Worm (Caenorhabditis elegans): ENCODE data around the gene clec-199.
A peak's percentile ranks its signal among the peaks of the same experiment; 100 is the strongest.

Gene clec-199

ce11 chrIV:17383046-17383445 lies 31.4 kb downstream of the clec-199 start, which contains the start of gene C30H6.12:
C30H6.12 (plus strand) TSS chrIV:17383346.
- no peak for TF ChIP-seq attf-4 (tag; optimal IDR thresholded peaks at IDR 0.05)
- TF ChIP-seq unc-62 (GFP tag; optimal IDR thresholded peaks at IDR 0.05 in 1 of 2), result peak in 1 of 2 experiments; percentile 40
- no peak for TF ChIP-seq unc-62 (tag; optimal IDR thresholded peaks at IDR 0.05)

- no peak for TF ChIP-seq lim-7 (GFP tag; IDR thresholded peaks at IDR 0.05)
- peak; percentile 75 for TF ChIP-seq dmd-6 (GFP tag; IDR thresholded peaks at IDR 0.05)
- peak; percentile 78 for TF ChIP-seq pqm-1 (tag; optimal IDR thresholded peaks at IDR 0.05)
- no peak for TF ChIP-seq daf-16 (GFP tag; optimal IDR thresholded peaks at IDR 0.05)
- TF ChIP-seq daf-16 (tag; optimal IDR thresholded peaks at IDR 0.05), result peak; percentile 60
- TF ChIP-seq mep-1 (tag; optimal IDR thresholded peaks at IDR 0.05), result no peak
- TF ChIP-seq nhr-28 (tag; optimal IDR thresholded peaks at IDR 0.05), result peak; percentile 64
- peak; percentile 74 for TF ChIP-seq mxl-3 (GFP tag; optimal IDR thresholded peaks at IDR 0.05)
Measured at ce11 chrIV:17387442-17387967, 35.8 kb downstream of the clec-199 start, which contains the start of gene T02D1.8. T02D1.8 (minus strand) TSS chrIV:17387492.

- TF ChIP-seq hlh-30 (tag; optimal IDR thresholded peaks at IDR 0.05; ENCODE audit: insufficient read depth) (no peak), lin-29 (GFP tag; IDR thresholded peaks at IDR 0.05) (no peak), mxl-3 (GFP tag; optimal IDR thresholded peaks at IDR 0.05) (no peak), sdz-12 (GFP tag; optimal IDR thresholded peaks at IDR 0.05) (no peak), dmd-9 (GFP tag; IDR thresholded peaks at IDR 0.05) (no peak), F49E8.2 (tag; optimal IDR thresholded peaks at IDR 0.05; ENCODE audit: borderline replicate concordance) (no peak), egl-43 (GFP tag; IDR thresholded peaks at IDR 0.05) (no peak), fkh-10 (GFP tag; optimal IDR thresholded peaks at IDR 0.05) (no peak), nhr-76 (tag; optimal IDR thresholded peaks at IDR 0.05) (no peak), F26F4.8 (GFP tag; conservative IDR thresholded peaks at IDR 0.05) (no peak), mxl-2 (GFP tag; conservative IDR thresholded peaks at IDR 0.05) (no peak)
Measured at ce11 chrIV:17395910-17396309, 44.2 kb downstream of the clec-199 start, which contains the start of gene sru-15. sru-15 (plus strand) TSS chrIV:17396210.

- TF ChIP-seq sdz-12 (GFP tag; optimal IDR thresholded peaks at IDR 0.05), result no peak
- no peak for TF ChIP-seq Y5F2A.4 (GFP tag; optimal IDR thresholded peaks at IDR 0.05)
- TF ChIP-seq daf-8 (GFP tag; IDR thresholded peaks at IDR 0.05), result no peak
- no peak for TF ChIP-seq hif-1 (tag; optimal IDR thresholded peaks at IDR 0.05)
- TF ChIP-seq rbr-2 (tag; optimal IDR thresholded peaks at IDR 0.05), result no peak
- TF ChIP-seq dmd-8 (GFP tag; IDR thresholded peaks at IDR 0.05), result no peak
- no peak for TF ChIP-seq daf-12 (tag; optimal IDR thresholded peaks at IDR 0.05)
- no peak for TF ChIP-seq mes-2 (tag; optimal IDR thresholded peaks at IDR 0.05; ENCODE audit: poor library complexity, severe bottlenecking)
- TF ChIP-seq lin-29 (GFP tag; IDR thresholded peaks at IDR 0.05), result no peak
- no peak for TF ChIP-seq ztf-7 (tag; optimal IDR thresholded peaks at IDR 0.05)
- TF ChIP-seq nhr-111 (GFP tag; optimal IDR thresholded peaks at IDR 0.05), result no peak
Measured at ce11 chrIV:17399455-17399854, 47.8 kb downstream of the clec-199 start, which contains the start of gene T02D1.4. T02D1.4 (plus strand) TSS chrIV:17399755.

- TF ChIP-seq daf-16 (GFP tag; optimal IDR thresholded peaks at IDR 0.05) (no peak), daf-16 (tag; optimal IDR thresholded peaks at IDR 0.05) (peak; percentile 55), nhr-28 (tag; optimal IDR thresholded peaks at IDR 0.05) (peak; percentile 34), saeg-2 (GFP tag; IDR thresholded peaks at IDR 0.05) (no peak), pqm-1 (tag; optimal IDR thresholded peaks at IDR 0.05) (peak; percentile 40), F44E2.7 (GFP tag; IDR thresholded peaks at IDR 0.05) (no peak)
Measured at ce11 chrIV:17405530-17405929, 53.8 kb downstream of the clec-199 start, which contains the start of gene pmp-4. pmp-4 (minus strand) TSS chrIV:17405630.
